Fruit fly (Drosophila melanogaster) whole organism, embryonic: ENCODE data around the gene loqs.

ENCODE experiments used
- BtbVII ChIP-seq: fragments of 200-800 bp; sonication (Bioruptor generic); optimal IDR thresholded peaks from 3 replicates; lab custom pipeline; 2017; ENCODE audit warnings: missing biosample characterization, mild to moderate bottlenecking, missing genetic modification characterization
- CG10209 ChIP-seq: fragments of 200-800 bp; sonication (Bioruptor generic); optimal IDR thresholded peaks from 3 replicates; lab custom pipeline; 2017; ENCODE audit warnings: missing biosample characterization, mild to moderate bottlenecking, missing genetic modification characterization, missing genetic modification reagents
- CG11398 ChIP-seq: fragments of 200-800 bp; sonication (Bioruptor generic); optimal IDR thresholded peaks from 2 replicates; lab custom pipeline; 2016; ENCODE audit warnings: missing biosample characterization, missing genetic modification characterization
- CG14441 ChIP-seq: fragments of 200-800 bp; sonication (Bioruptor generic); IDR thresholded peaks from 2 replicates; pipeline ENCODE4 v1.3.6; 2022; ENCODE audit warnings: missing biosample characterization, missing genetic modification characterization
- CG14667 ChIP-seq: fragments of 200-800 bp; sonication (Bioruptor generic); IDR thresholded peaks from 2 replicates; pipeline ENCODE4 v1.3.6; 2022; ENCODE audit warnings: missing biosample characterization, missing genetic modification characterization
- CG17328 ChIP-seq: fragments of 200-800 bp; sonication (Bioruptor generic); IDR thresholded peaks from 2 replicates; pipeline ENCODE4 v1.3.6; 2022; ENCODE audit warnings: missing biosample characterization, missing genetic modification characterization
- CG17359 ChIP-seq: fragments of 200-800 bp; sonication (Bioruptor generic); optimal IDR thresholded peaks from 3 replicates; lab custom pipeline; 2018; ENCODE audit warnings: missing biosample characterization, mild to moderate bottlenecking, missing genetic modification characterization, moderate library complexity
- CG18619 ChIP-seq: fragments of 200-800 bp; sonication (Bioruptor generic); optimal IDR thresholded peaks from 3 replicates; lab custom pipeline; 2017; ENCODE audit warnings: missing biosample characterization, mild to moderate bottlenecking, missing genetic modification characterization
- CG2199 ChIP-seq: fragments of 200-800 bp; sonication (Bioruptor generic); IDR thresholded peaks from 3 replicates; pipeline ENCODE4 v1.3.6; 2022; ENCODE audit warnings: missing biosample characterization, missing genetic modification characterization
- CG31224 ChIP-seq: fragments of 200-800 bp; sonication (Bioruptor generic); IDR thresholded peaks from 2 replicates; pipeline ENCODE4 v1.3.6; 2022; ENCODE audit warnings: missing biosample characterization, missing genetic modification characterization
- CG31365 ChIP-seq: fragments of 200-800 bp; sonication (Bioruptor generic); optimal IDR thresholded peaks from 2 replicates; lab custom pipeline; 2018; ENCODE audit warnings: missing biosample characterization, mild to moderate bottlenecking, missing genetic modification characterization
- CG3163 ChIP-seq: fragments of 200-800 bp; sonication (Bioruptor generic); optimal IDR thresholded peaks from 3 replicates; lab custom pipeline; 2016; ENCODE audit warnings: missing biosample characterization, missing genetic modification characterization
- CG32532 ChIP-seq: fragments of 200-800 bp; sonication (Bioruptor generic); IDR thresholded peaks from 2 replicates; pipeline ENCODE4 v1.3.6; 2022; ENCODE audit warnings: missing biosample characterization, missing genetic modification characterization
- CG32767 ChIP-seq: fragments of 200-800 bp; sonication (Bioruptor generic); IDR thresholded peaks from 2 replicates; pipeline ENCODE4 v1.3.6; 2022; ENCODE audit warnings: missing biosample characterization, missing genetic modification characterization
- CG33213 ChIP-seq: fragments of 200-800 bp; sonication (Bioruptor generic); optimal IDR thresholded peaks from 3 replicates; lab custom pipeline; 2016; ENCODE audit warnings: missing biosample characterization, missing genetic modification characterization
- CG3838 ChIP-seq: fragments of 200-800 bp; sonication (Bioruptor generic); optimal IDR thresholded peaks from 3 replicates; lab custom pipeline; 2016; ENCODE audit warnings: missing biosample characterization, missing genetic modification characterization
- CG4282 ChIP-seq: fragments of 200-800 bp; sonication (Bioruptor generic); optimal IDR thresholded peaks from 2 replicates; lab custom pipeline; 2016; ENCODE audit warnings: missing biosample characterization, missing genetic modification characterization
- CG7372 ChIP-seq: fragments of 200-800 bp; sonication (Bioruptor generic); IDR thresholded peaks from 2 replicates; pipeline ENCODE4 v1.3.6; 2022; ENCODE audit warnings: missing biosample characterization, missing genetic modification characterization
- CG8765 ChIP-seq: fragments of 200-800 bp; sonication (Bioruptor generic); IDR thresholded peaks from 2 replicates; pipeline ENCODE4 v1.3.6; 2022; ENCODE audit warnings: missing biosample characterization, missing genetic modification characterization
- Camta ChIP-seq: fragments of 200-800 bp; sonication (Bioruptor generic); optimal IDR thresholded peaks from 2 replicates; lab custom pipeline; 2016; ENCODE audit warnings: missing biosample characterization, missing genetic modification characterization
- CoRest ChIP-seq: fragments of 200-800 bp; sonication (Bioruptor generic); optimal IDR thresholded peaks from 3 replicates; lab custom pipeline; 2018; ENCODE audit warnings: missing biosample characterization, mild to moderate bottlenecking, missing genetic modification characterization, moderate library complexity
- Gsc ChIP-seq: fragments of 200-800 bp; sonication (Bioruptor generic); IDR thresholded peaks from 2 replicates; pipeline ENCODE4 v1.3.6; 2022; ENCODE audit warnings: missing biosample characterization, missing genetic modification characterization
- Gug ChIP-seq: fragments of 200-800 bp; sonication (Bioruptor generic); IDR thresholded peaks from 4 replicates; pipeline ENCODE4 v1.3.6; 2022; ENCODE audit warnings: missing biosample characterization, missing genetic modification characterization
- H15 ChIP-seq: fragments of 200-800 bp; sonication (Bioruptor generic); IDR thresholded peaks from 3 replicates; pipeline ENCODE4 v1.3.6; 2022; ENCODE audit warnings: missing biosample characterization, missing genetic modification characterization
- Hmx ChIP-seq: fragments of 200-800 bp; sonication (Bioruptor generic); optimal IDR thresholded peaks from 2 replicates; lab custom pipeline; 2016; ENCODE audit warnings: missing biosample characterization, missing genetic modification characterization
- Mad ChIP-seq: fragments of 200-800 bp; sonication (Bioruptor generic); optimal IDR thresholded peaks from 2 replicates; lab custom pipeline; 2016; ENCODE audit warnings: missing biosample characterization, missing genetic modification characterization
- Sry-β ChIP-seq: fragments of 200-800 bp; sonication (Bioruptor generic); optimal IDR thresholded peaks from 2 replicates; lab custom pipeline; 2018; ENCODE audit warnings: missing biosample characterization, mild to moderate bottlenecking, missing genetic modification characterization, moderate library complexity
- TFAM ChIP-seq: fragments of 200-800 bp; sonication (Bioruptor generic); optimal IDR thresholded peaks from 2 replicates; lab custom pipeline; 2017; ENCODE audit warnings: missing biosample characterization, missing genetic modification characterization, inconsistent platforms
- Tbp ChIP-seq: fragments of >200 bp; optimal IDR thresholded peaks from 2 replicates; lab custom pipeline; 2018; ENCODE audit warnings: missing biosample characterization, missing genetic modification characterization
- Xrp1 ChIP-seq: fragments of 200-800 bp; sonication (Bioruptor generic); IDR thresholded peaks from 2 replicates; pipeline ENCODE4 v1.3.6; 2022; ENCODE audit warnings: missing biosample characterization, missing genetic modification characterization
- az2 ChIP-seq: fragments of 200-800 bp; sonication (Bioruptor generic); optimal IDR thresholded peaks from 3 replicates; lab custom pipeline; 2016; ENCODE audit warnings: missing biosample characterization, missing genetic modification characterization
- bbx ChIP-seq: fragments of 200-800 bp; sonication (Bioruptor generic); IDR thresholded peaks from 2 replicates; pipeline ENCODE4 v1.3.6; 2022; ENCODE audit warnings: missing biosample characterization, missing genetic modification characterization; ENCODE audit not compliant: partially characterized antibody
- bcd ChIP-seq: fragments of 200-800 bp; sonication (Bioruptor generic); optimal IDR thresholded peaks from 2 replicates; lab custom pipeline; 2017; ENCODE audit warnings: missing biosample characterization, mild to moderate bottlenecking, missing genetic modification characterization
- caup ChIP-seq: fragments of 200-800 bp; sonication (Bioruptor generic); optimal IDR thresholded peaks from 3 replicates; lab custom pipeline; 2017; ENCODE audit warnings: missing biosample characterization, mild to moderate bottlenecking, missing genetic modification characterization, moderate library complexity; ENCODE audit not compliant: severe bottlenecking
- fd96Cb ChIP-seq: fragments of 200-800 bp; sonication (Bioruptor generic); optimal IDR thresholded peaks from 2 replicates; lab custom pipeline; 2018; ENCODE audit warnings: missing biosample characterization, mild to moderate bottlenecking, missing genetic modification characterization, moderate library complexity
- ftz-f1 ChIP-seq: fragments of 200-800 bp; sonication (Bioruptor generic); optimal IDR thresholded peaks from 2 replicates; lab custom pipeline; 2016; ENCODE audit warnings: missing biosample characterization, missing genetic modification characterization
- gcm2 ChIP-seq: fragments of 200-800 bp; sonication (Bioruptor generic); optimal IDR thresholded peaks from 2 replicates; lab custom pipeline; 2016; ENCODE audit warnings: missing biosample characterization, missing genetic modification characterization
- gem ChIP-seq: fragments of 200-800 bp; sonication (Bioruptor generic); optimal IDR thresholded peaks from 2 replicates; lab custom pipeline; 2019; ENCODE audit warnings: missing biosample characterization, mild to moderate bottlenecking, missing genetic modification characterization, moderate library complexity
- ham ChIP-seq: fragments of 200-800 bp; sonication (Bioruptor generic); IDR thresholded peaks from 2 replicates; pipeline ENCODE4 v1.3.6; 2022; ENCODE audit warnings: missing biosample characterization, missing genetic modification characterization
- lbe ChIP-seq: fragments of 200-800 bp; sonication (Bioruptor generic); optimal IDR thresholded peaks from 2 replicates; lab custom pipeline; 2016; ENCODE audit warnings: missing biosample characterization, mild to moderate bottlenecking, missing genetic modification characterization
- lov ChIP-seq, 2 experiments: fragments of 200-800 bp in 1 of 2; fragments of >200 bp in 1 of 2; sonication (Bioruptor generic) in 1 of 2; IDR thresholded peaks in 1 of 2; optimal IDR thresholded peaks in 1 of 2; 2 replicates in 1 of 2; 3 replicates in 1 of 2; pipeline versions ENCODE4 v1.3.6 to Lab custom; 2017 to 2022; ENCODE audit warnings: missing biosample characterization in 1 of 2, missing genetic modification characterization in 1 of 2
- nau ChIP-seq: fragments of 200-800 bp; sonication (Bioruptor generic); optimal IDR thresholded peaks from 3 replicates; lab custom pipeline; 2017; ENCODE audit warnings: missing biosample characterization, mild to moderate bottlenecking, missing genetic modification characterization, missing genetic modification reagents
- org-1 ChIP-seq: fragments of 200-800 bp; sonication (Bioruptor generic); optimal IDR thresholded peaks from 2 replicates; lab custom pipeline; 2017; ENCODE audit warnings: missing biosample characterization, missing genetic modification characterization
- pzg ChIP-seq: fragments of 200-800 bp; sonication (Bioruptor generic); optimal IDR thresholded peaks from 3 replicates; lab custom pipeline; 2018; ENCODE audit warnings: missing biosample characterization, mild to moderate bottlenecking, missing genetic modification characterization, moderate library complexity
- repo ChIP-seq: fragments of 200-800 bp; sonication (Bioruptor generic); optimal IDR thresholded peaks from 2 replicates; lab custom pipeline; 2016; ENCODE audit warnings: missing biosample characterization, missing genetic modification characterization
- row ChIP-seq: fragments of 200-800 bp; sonication (Bioruptor generic); IDR thresholded peaks from 3 replicates; pipeline ENCODE4 v1.3.6; 2022; ENCODE audit warnings: missing biosample characterization, missing genetic modification characterization
- scrt ChIP-seq: fragments of 200-800 bp; sonication (Bioruptor generic); optimal IDR thresholded peaks from 2 replicates; lab custom pipeline; 2018; ENCODE audit warnings: missing biosample characterization, mild to moderate bottlenecking, missing genetic modification characterization, moderate library complexity
- sens ChIP-seq: fragments of 200-800 bp; sonication (Bioruptor generic); peaks from one replicate; lab custom pipeline; 2016; ENCODE audit warnings: missing biosample characterization, missing genetic modification characterization
- sima ChIP-seq: fragments of 200-800 bp; sonication (Bioruptor generic); optimal IDR thresholded peaks from 2 replicates; lab custom pipeline; 2016; ENCODE audit warnings: missing biosample characterization, missing genetic modification characterization
- sqz ChIP-seq: fragments of 200-800 bp; sonication (Bioruptor generic); optimal IDR thresholded peaks from 3 replicates; lab custom pipeline; 2018; ENCODE audit warnings: missing biosample characterization, mild to moderate bottlenecking, missing genetic modification characterization
- tna ChIP-seq: fragments of 200-800 bp; sonication (Bioruptor generic); IDR thresholded peaks from 2 replicates; pipeline ENCODE4 v1.3.6; 2022; ENCODE audit warnings: missing biosample characterization, missing genetic modification characterization; ENCODE audit not compliant: partially characterized antibody
- trh ChIP-seq: fragments of 200-800 bp; sonication (Bioruptor generic); optimal IDR thresholded peaks from 2 replicates; lab custom pipeline; 2016; ENCODE audit warnings: missing biosample characterization, missing genetic modification characterization

Gene loqs

DNA sequence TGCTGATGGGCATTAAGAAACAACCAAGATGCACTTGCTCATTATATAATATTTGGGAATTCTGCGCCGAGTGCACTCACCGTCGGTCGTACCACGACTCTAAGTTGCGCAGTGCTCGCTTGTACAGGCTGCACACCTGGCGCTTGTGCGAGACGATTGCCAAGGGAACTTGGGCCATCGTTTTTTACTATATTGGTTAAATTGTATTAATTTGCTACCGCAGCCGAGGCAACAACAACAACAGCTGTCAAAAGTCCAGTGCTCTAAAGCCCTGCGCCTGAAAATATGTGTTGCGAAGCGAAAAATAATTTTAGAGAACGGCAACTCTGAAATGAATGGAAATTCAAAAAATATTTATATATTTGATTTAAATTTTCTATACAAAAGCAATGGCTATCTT, 11.7 kb upstream of the loqs start, which contains the start of gene ND-B22 (continued):
- TF ChIP-seq pzg (GFP tag; lab: Kevin White, UChicago) (peak; percentile 76), CG7372 (GFP tag; lab: Robert Waterston, UW) (no peak), sima (no peak), ham (GFP tag; lab: Robert Waterston, UW) (no peak), CG3838 (no peak), Mad (no peak), scrt (GFP tag; lab: Kevin White, UChicago) (peak; percentile 24), Xrp1 (GFP tag; lab: Robert Waterston, UW) (no peak; the same call in 1 of the 2 replicates), sqz (GFP tag; lab: Kevin White, UChicago) (no peak), CG2199 (GFP tag; lab: Robert Waterston, UW) (no peak), gcm2 (GFP tag; lab: Kevin White, UChicago) (no peak), CG17328 (no peak), Hmx (GFP tag; lab: Kevin White, UChicago) (no peak), repo (GFP tag; lab: Kevin White, UChicago) (peak; percentile 8), Gsc (no peak), CoRest (tag; lab: Kevin White, UChicago) (peak; percentile 6), CG17359 (tag; lab: Kevin White, UChicago) (peak; percentile 25), gem (peak; percentile 43), CG32532 (GFP tag; lab: Robert Waterston, UW) (peak; percentile 57), Tbp (GFP tag; lab: Kevin White, UChicago) (no peak), CG11398 (GFP tag; lab: Kevin White, UChicago) (no peak), Gug (GFP tag; lab: Robert Waterston, UW) (no peak; the same call in 3 of the 4 replicates), CG33213 (peak; percentile 30), CG31224 (GFP tag; lab: Robert Waterston, UW) (no peak), Camta (no peak), CG31365 (tag; lab: Kevin White, UChicago) (no peak), CG4282 (GFP tag; lab: Kevin White, UChicago) (no peak), CG10209 (GFP tag; lab: Kevin White, UChicago) (peak; percentile 33), CG14667 (GFP tag; lab: Robert Waterston, UW) (no peak), bbx (GFP tag; lab: Robert Waterston, UW) (peak; percentile 41), ftz-f1 (GFP tag; lab: Kevin White, UChicago) (no peak), TFAM (GFP tag; lab: Kevin White, UChicago) (no peak), row (GFP tag; lab: Robert Waterston, UW) (peak; percentile 31; the same call in 1 of the 3 replicates), lbe (GFP tag; lab: Kevin White, UChicago) (peak; percentile 56), caup (GFP tag; lab: Kevin White, UChicago) (peak; percentile 69), nau (peak; percentile 32), org-1 (no peak), CG18619 (GFP tag; lab: Kevin White, UChicago) (peak; percentile 6), lov (optimal IDR thresholded peaks at IDR 0.05; lab: Kevin White, UChicago) (no peak), lov (GFP tag; IDR thresholded peaks at IDR 0.05; lab: Robert Waterston, UW) (no peak), CG14441 (GFP tag; lab: Robert Waterston, UW) (no peak), sens (GFP tag; lab: Kevin White, UChicago) (peak; percentile 64), fd96Cb (tag; lab: Kevin White, UChicago) (no peak), H15 (GFP tag; lab: Robert Waterston, UW) (no peak), BtbVII (GFP tag; lab: Kevin White, UChicago) (no peak), tna (GFP tag; lab: Robert Waterston, UW) (0 out of 2 replicates have a peak, but pooled peaks have one; percentile 33), bcd (GFP tag; lab: Kevin White, UChicago) (peak; percentile 37), Sry-β (GFP tag; lab: Kevin White, UChicago) (no peak), az2 (peak; percentile 24), CG3163 (no peak), CG8765 (no peak), CG32767 (no peak), trh (GFP tag; lab: Kevin White, UChicago) (no peak)
